Fruit fly (Drosophila melanogaster) whole organism, adult: ENCODE measurements around the gene CG34284.

ENCODE experiments used
- CG11617 ChIP-seq: fragments of 200-800 bp; sonication (Bioruptor generic); optimal IDR thresholded peaks from 2 replicates; lab custom pipeline; 2017; ENCODE audit warnings: mild to moderate bottlenecking, missing biosample characterization, missing genetic modification reagents, missing genetic modification characterization
- CG12768 ChIP-seq: fragments of 200-800 bp; sonication (Bioruptor generic); optimal IDR thresholded peaks from 2 replicates; lab custom pipeline; 2017; ENCODE audit warnings: missing biosample characterization, missing genetic modification characterization, mild to moderate bottlenecking, moderate library complexity, missing genetic modification reagents
- CG14711 ChIP-seq: fragments of 200-800 bp; sonication (Bioruptor generic); optimal IDR thresholded peaks from 2 replicates; lab custom pipeline; 2018; ENCODE audit warnings: missing biosample characterization, mild to moderate bottlenecking, missing genetic modification characterization, moderate library complexity
- CG1620 ChIP-seq: fragments of 200-800 bp; sonication (Bioruptor generic); optimal IDR thresholded peaks from 2 replicates; lab custom pipeline; 2016; ENCODE audit warnings: missing biosample characterization, missing genetic modification characterization
- CG33017 ChIP-seq: fragments of 200-800 bp; sonication (Bioruptor generic); optimal IDR thresholded peaks from 2 replicates; lab custom pipeline; 2018; ENCODE audit warnings: missing biosample characterization, mild to moderate bottlenecking, missing genetic modification characterization, moderate library complexity
- CG5204 ChIP-seq: fragments of 200-800 bp; sonication (Bioruptor generic); optimal IDR thresholded peaks from 2 replicates; lab custom pipeline; 2016; ENCODE audit warnings: missing biosample characterization, missing genetic modification characterization
- CG7045 ChIP-seq: fragments of 200-800 bp; sonication (Bioruptor generic); optimal IDR thresholded peaks from 2 replicates; lab custom pipeline; 2017; ENCODE audit warnings: missing biosample characterization, mild to moderate bottlenecking, missing genetic modification characterization
- CG7101 ChIP-seq: fragments of 200-800 bp; sonication (Bioruptor generic); optimal IDR thresholded peaks from 2 replicates; lab custom pipeline; 2018; ENCODE audit warnings: missing biosample characterization, mild to moderate bottlenecking, missing genetic modification characterization, moderate library complexity
- Clk ChIP-seq: fragments of 200-800 bp; sonication (Bioruptor generic); optimal IDR thresholded peaks from 2 replicates; lab custom pipeline; 2017; ENCODE audit warnings: missing biosample characterization, missing genetic modification characterization
- Crg-1 ChIP-seq: fragments of 200-800 bp; sonication (Bioruptor generic); optimal IDR thresholded peaks from 2 replicates; lab custom pipeline; 2016; ENCODE audit warnings: missing biosample characterization, missing genetic modification characterization
- Hr96 ChIP-seq: fragments of 200-800 bp; sonication (Bioruptor generic); optimal IDR thresholded peaks from 2 replicates; lab custom pipeline; 2016; ENCODE audit warnings: missing biosample characterization, missing genetic modification characterization
- Mnt ChIP-seq: fragments of 200-800 bp; sonication (Bioruptor generic); optimal IDR thresholded peaks from 2 replicates; lab custom pipeline; 2016; ENCODE audit warnings: missing biosample characterization, mild to moderate bottlenecking, missing genetic modification characterization
- bab1 ChIP-seq: fragments of 200-800 bp; sonication (Bioruptor generic); optimal IDR thresholded peaks from 3 replicates; lab custom pipeline; 2019; ENCODE audit warnings: missing biosample characterization, mild to moderate bottlenecking, missing genetic modification characterization, moderate library complexity
- cic ChIP-seq: fragments of 200-800 bp; sonication (Bioruptor generic); optimal IDR thresholded peaks from 2 replicates; lab custom pipeline; 2017; ENCODE audit warnings: missing biosample characterization, mild to moderate bottlenecking, missing genetic modification characterization, moderate library complexity
- cnc ChIP-seq, 2 experiments: fragments of >200 bp; optimal IDR thresholded peaks; 2 replicates each; lab custom pipeline; 2017
- kay ChIP-seq: fragments of 200-800 bp; sonication (Bioruptor generic); peaks from one replicate; lab custom pipeline; 2016; ENCODE audit warnings: missing biosample characterization, missing genetic modification characterization, borderline replicate concordance
- ovo ChIP-seq: fragments of 200-800 bp; sonication (Bioruptor generic); optimal IDR thresholded peaks from 2 replicates; lab custom pipeline; 2016; ENCODE audit warnings: missing biosample characterization, missing genetic modification characterization
- pad ChIP-seq: fragments of 200-800 bp; sonication (Bioruptor generic); optimal IDR thresholded peaks from 3 replicates; lab custom pipeline; 2017; ENCODE audit warnings: missing biosample characterization, missing genetic modification characterization, mild to moderate bottlenecking, moderate library complexity, missing genetic modification reagents
- tj ChIP-seq: fragments of 200-800 bp; sonication (Bioruptor generic); optimal IDR thresholded peaks from 3 replicates; lab custom pipeline; 2017; ENCODE audit warnings: missing biosample characterization, mild to moderate bottlenecking, missing genetic modification characterization, moderate library complexity
- toe ChIP-seq: fragments of 200-800 bp; sonication (Bioruptor generic); optimal IDR thresholded peaks from 2 replicates; lab custom pipeline; 2016; ENCODE audit warnings: missing biosample characterization, missing genetic modification characterization

CG34284 gene

DNA sequence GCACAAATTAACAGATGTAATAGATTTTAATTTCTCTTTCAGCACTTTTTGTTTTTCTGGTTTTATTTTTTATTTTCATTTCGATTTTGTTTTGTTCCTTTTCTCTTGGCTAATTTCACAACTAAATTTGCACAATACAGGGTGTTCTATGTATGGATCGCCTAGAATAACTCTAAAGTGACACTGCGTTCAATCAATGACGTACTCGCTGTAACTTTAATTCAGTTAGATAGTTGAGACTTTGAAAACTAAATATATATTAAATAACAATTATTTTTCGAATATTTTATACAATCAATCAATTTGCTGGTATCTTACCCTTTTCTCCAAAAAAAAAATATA lies 21.9 kb upstream of the CG34284 start:
- TF ChIP-seq bab1 (GFP tag; lab: Kevin White, UChicago) (no peak), toe (no peak), cic (GFP tag; lab: Kevin White, UChicago) (no peak), CG14711 (tag; lab: Kevin White, UChicago) (no peak), CG7045 (GFP tag; lab: Kevin White, UChicago) (no peak), tj (GFP tag; lab: Kevin White, UChicago) (no peak), Clk (GFP tag; lab: Kevin White, UChicago) (no peak), ovo (GFP tag; lab: Kevin White, UChicago) (no peak), CG7101 (tag; lab: Kevin White, UChicago) (no peak), cnc (optimal IDR thresholded peaks at IDR 0.05; lab: Kevin White, UChicago) (no peak), Crg-1 (GFP tag; lab: Kevin White, UChicago) (no peak), CG11617 (GFP tag; lab: Kevin White, UChicago) (no peak), Mnt (no peak), Hr96 (GFP tag; lab: Kevin White, UChicago) (no peak), CG5204 (GFP tag; lab: Kevin White, UChicago) (no peak)

dm6 chr3R:18923802-18924635 lies 21.3 kb upstream of the CG34284 start:
- TF ChIP-seq CG14711 (tag; lab: Kevin White, UChicago) (no peak), CG7045 (GFP tag; lab: Kevin White, UChicago) (no peak), CG1620 (no peak), Mnt (peak; percentile 53), cnc (optimal IDR thresholded peaks at IDR 0.05; lab: Kevin White, UChicago) (no peak), kay (GFP tag; lab: Kevin White, UChicago) (peak; percentile 97), CG33017 (tag; lab: Kevin White, UChicago) (no peak), toe (no peak), CG7101 (tag; lab: Kevin White, UChicago) (peak; percentile 1)

DNA sequence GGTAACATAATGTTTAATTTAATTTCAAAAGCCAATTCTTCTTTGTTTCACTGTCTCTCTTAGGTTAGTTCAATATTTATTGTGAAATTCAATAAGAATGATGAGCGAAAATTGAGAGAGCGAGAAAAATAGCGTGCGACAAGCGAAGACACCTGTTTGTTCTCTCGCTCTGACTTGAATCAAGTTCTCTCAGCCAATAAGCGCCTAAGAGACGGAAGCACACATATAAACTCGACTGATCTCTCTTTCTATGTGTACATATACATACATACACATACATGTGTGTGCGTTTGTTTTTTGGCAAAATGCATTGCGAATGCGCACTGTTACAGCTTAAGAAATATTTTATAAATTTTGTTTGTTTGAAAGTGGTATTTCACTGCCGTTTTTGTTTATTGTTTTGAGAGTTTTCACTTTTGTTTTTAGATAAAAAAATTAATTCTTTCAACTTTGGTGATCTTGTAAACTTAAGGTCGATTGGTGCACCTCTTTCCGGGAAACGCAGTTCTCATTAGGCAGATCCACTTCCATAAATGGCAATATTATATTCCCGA lies 20.6 kb upstream of the CG34284 start:
- TF ChIP-seq CG7101 (tag; lab: Kevin White, UChicago), result no peak
- TF ChIP-seq Mnt, result peak; percentile 38
- TF ChIP-seq Crg-1 (GFP tag; lab: Kevin White, UChicago), result peak; percentile 26
- no peak for TF ChIP-seq cic (GFP tag; lab: Kevin White, UChicago)
- TF ChIP-seq pad, result no peak
- peak; percentile 21 for TF ChIP-seq CG7045 (GFP tag; lab: Kevin White, UChicago)
- no peak for TF ChIP-seq Clk (GFP tag; lab: Kevin White, UChicago)
- no peak for TF ChIP-seq CG11617 (GFP tag; lab: Kevin White, UChicago)
- peak; percentile 77 for TF ChIP-seq kay (GFP tag; lab: Kevin White, UChicago)
- no peak for TF ChIP-seq CG12768 (GFP tag; lab: Kevin White, UChicago)
- TF ChIP-seq Hr96 (GFP tag; lab: Kevin White, UChicago), result no peak
- TF ChIP-seq CG14711 (tag; lab: Kevin White, UChicago), result no peak
- no peak for TF ChIP-seq cnc (optimal IDR thresholded peaks at IDR 0.05; lab: Kevin White, UChicago)
- no peak for TF ChIP-seq CG1620
- TF ChIP-seq bab1 (GFP tag; lab: Kevin White, UChicago), result no peak
- no peak for TF ChIP-seq toe
- no peak for TF ChIP-seq CG33017 (tag; lab: Kevin White, UChicago)

DNA sequence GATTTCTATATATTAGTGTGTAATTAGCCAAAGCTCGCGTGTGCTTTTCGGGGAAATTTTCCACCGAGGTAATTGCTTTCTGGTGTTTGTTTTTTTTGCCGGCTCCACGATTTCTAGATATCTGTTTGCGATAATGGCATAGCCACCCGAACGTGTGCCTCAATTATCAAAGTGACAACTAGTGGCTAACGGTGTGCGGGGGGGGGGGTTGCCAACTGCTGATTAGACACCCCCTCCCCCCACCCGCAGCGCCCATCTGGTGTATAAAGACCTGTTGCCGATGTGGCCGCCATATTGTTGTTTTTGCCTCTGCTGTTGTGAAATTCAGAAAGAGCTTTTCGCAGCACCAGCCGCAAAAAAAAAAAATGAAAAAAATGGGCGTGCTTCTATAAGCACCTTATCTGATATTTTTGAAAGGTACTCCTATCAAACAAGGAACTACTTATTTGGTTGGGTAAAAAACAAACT lies 16.2 kb upstream of the CG34284 start:
- TF ChIP-seq CG7045 (GFP tag; lab: Kevin White, UChicago), result peak; percentile 26
- TF ChIP-seq Mnt, result peak; percentile 89
- TF ChIP-seq toe, result peak; percentile 23
- no peak for TF ChIP-seq bab1 (GFP tag; lab: Kevin White, UChicago)
- TF ChIP-seq CG14711 (tag; lab: Kevin White, UChicago), result no peak
- TF ChIP-seq CG5204 (GFP tag; lab: Kevin White, UChicago), result no peak
- TF ChIP-seq CG1620, result peak; percentile 7
- peak; percentile 73 for TF ChIP-seq kay (GFP tag; lab: Kevin White, UChicago)
- TF ChIP-seq cic (GFP tag; lab: Kevin White, UChicago), result peak; percentile 97
- TF ChIP-seq CG33017 (tag; lab: Kevin White, UChicago), result no peak
- peak; percentile 60 for TF ChIP-seq Hr96 (GFP tag; lab: Kevin White, UChicago)
- no peak for TF ChIP-seq Crg-1 (GFP tag; lab: Kevin White, UChicago)
- peak; percentile 94 for TF ChIP-seq ovo (GFP tag; lab: Kevin White, UChicago)
- TF ChIP-seq CG7101 (tag; lab: Kevin White, UChicago), result peak; percentile 26
- TF ChIP-seq CG12768 (GFP tag; lab: Kevin White, UChicago), result peak; percentile 86
- TF ChIP-seq Clk (GFP tag; lab: Kevin White, UChicago), result peak; percentile 38
- peak; percentile 66 for TF ChIP-seq tj (GFP tag; lab: Kevin White, UChicago)
- peak; percentile 26 for TF ChIP-seq pad
- TF ChIP-seq cnc (optimal IDR thresholded peaks at IDR 0.05; lab: Kevin White, UChicago), result no peak
- TF ChIP-seq CG11617 (GFP tag; lab: Kevin White, UChicago), result peak; percentile 10
